Fruit fly (Drosophila melanogaster) whole organism, larva: ENCODE results near the gene CG32986.

Experiments
- noc ChIP-seq: fragments of 200-800 bp; sonication (Bioruptor generic); optimal IDR thresholded peaks from 3 replicates; lab custom pipeline; 2019; ENCODE audit warnings: missing biosample characterization, mild to moderate bottlenecking, missing genetic modification characterization, moderate library complexity

The CG32986 gene

DNA sequence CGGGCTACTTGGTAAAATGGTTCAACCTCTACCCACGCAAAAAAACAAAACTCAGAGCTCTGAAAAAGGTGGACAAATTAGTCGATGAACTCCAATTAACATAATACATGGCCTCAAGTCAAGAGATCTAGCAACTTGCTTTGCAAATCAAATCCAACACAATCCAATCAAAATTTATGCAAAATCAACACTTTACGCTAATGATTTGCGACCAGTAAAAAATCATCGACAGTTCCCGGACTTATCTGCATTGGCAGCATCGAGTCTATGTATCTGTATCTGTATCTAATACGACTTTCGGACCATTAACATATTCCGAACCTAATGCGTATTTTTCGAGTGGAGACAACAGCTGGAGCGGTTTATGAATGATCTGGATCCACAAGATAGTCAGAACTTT is 11.5 kb upstream of the CG32986 start:
- TF ChIP-seq noc (tag; lab: Kevin White, UChicago) = no peak

DNA sequence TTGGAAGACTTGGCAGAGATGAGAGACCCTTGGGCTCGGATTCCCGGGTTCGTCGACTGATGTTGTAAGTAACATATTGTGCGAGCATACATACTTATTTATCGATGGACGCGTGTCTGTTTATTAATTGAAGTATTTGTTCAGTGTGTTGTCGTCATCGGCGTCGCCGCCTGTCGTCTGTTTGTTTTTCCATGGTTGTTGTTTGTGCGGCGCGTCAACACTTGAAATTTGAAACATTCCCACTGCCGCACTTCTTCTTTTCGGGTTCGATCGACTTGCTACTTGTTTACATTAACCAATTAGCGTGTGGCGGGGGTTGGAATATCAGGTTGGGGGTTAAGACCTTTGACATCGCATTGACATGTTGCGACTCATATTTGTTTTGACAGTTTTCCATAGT is 10.3 kb upstream of the CG32986 start:
- TF ChIP-seq noc (tag; lab: Kevin White, UChicago) = no peak

DNA sequence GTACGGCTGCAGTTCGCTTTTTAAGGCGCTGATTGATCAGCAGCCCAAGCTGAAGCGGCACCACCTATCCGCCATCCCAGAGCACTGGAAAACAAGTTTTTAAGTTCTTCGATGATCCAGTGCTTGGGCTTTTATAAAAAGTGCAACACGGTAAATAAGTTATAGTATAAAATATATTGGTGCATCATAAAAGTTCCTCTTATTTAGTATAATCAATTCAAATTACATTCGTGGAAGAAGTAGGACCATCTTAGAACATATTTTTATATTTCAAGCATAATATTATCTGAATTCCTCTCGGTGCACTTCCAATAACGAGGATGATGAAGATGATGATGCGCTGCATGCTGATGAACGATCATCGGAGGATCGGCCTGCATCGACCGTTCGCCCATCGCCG is 7.1 kb upstream of the CG32986 start:
- no peak for TF ChIP-seq noc (tag; lab: Kevin White, UChicago)

DNA sequence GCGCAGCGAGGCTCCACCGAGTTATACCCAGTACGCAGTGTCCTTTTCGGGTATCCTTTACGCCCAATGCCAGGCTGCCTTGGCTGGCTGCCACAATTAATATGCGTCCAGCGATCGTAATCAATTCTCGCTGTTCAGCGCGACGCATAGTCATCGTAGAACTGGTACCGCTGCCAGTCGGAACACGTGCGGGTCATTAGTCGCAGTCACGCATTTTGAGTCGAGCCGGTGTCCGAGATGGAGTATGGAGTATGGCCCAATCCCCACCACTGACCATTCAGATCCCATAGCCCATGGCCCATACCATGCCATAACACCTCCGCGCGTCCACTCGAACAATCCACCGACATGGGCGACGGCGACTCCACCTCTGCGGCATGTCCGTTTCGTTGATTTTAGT is 4.8 kb upstream of the CG32986 start:
- TF ChIP-seq noc (tag; lab: Kevin White, UChicago) = no peak

DNA sequence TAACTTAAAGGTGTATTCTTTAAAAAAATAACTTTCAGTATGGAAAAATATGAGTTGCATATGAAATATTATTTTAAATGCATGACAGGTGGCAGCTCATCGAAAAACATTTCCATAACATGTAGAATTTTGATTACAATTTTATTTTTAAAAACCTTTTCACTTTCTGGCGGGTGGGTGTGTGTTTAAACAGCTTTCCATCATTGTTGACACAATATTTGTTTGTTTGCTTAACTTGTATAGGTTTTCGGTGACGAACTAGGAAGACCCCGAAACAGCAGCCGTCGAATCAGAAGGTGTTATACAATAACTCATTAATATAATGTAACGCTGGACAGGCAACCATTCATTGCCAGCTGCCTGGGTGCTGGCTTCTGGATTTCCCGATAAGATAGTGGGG is 2.7 kb upstream of the CG32986 start:
- no peak for TF ChIP-seq noc (tag; lab: Kevin White, UChicago)

DNA sequence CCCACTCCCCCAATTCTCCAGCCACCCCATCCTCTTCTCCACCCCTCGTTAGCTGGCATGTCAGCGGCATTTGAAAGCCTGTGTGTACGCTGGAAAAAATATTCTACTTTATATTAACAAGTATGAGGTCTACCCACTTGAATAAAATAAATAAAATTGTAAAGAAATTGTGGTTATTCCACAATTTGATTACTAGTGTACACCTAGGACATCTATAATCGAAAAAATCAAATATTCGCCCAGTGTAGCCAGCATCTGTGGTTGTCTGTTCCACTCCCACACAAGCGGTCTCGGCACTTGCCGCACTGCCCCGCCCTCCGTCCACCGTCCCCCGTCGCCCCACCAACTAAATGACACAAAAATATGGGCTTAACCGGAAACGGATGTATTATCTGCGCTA is 1.8 kb upstream of the CG32986 start:
- TF ChIP-seq noc (tag; lab: Kevin White, UChicago) = no peak

DNA sequence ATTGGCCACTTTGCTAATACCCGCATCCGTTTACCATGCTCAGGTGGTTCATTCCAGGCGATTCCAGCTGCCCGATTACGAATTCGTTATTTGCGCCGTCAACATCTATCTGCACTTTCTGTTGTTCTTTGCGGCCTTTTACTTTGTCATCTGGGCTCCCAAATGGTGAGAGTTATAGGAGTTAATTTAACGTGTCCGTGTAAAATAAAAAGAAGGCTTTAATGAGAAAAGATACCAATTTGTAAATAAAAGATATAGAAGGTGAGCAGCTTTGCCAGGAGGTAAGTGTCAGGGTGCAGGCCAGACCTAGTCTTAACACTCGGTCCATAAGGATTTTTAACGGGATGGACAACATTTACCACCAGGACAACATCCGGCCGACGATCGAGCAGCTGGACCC is 935 bp downstream of the CG32986 start, which contains the start of gene CG32987:
TSS of gene CG32987 (plus strand) at position 301 of the 400 bp plus-strand sequence.
- TF ChIP-seq noc (tag; lab: Kevin White, UChicago) = no peak

DNA sequence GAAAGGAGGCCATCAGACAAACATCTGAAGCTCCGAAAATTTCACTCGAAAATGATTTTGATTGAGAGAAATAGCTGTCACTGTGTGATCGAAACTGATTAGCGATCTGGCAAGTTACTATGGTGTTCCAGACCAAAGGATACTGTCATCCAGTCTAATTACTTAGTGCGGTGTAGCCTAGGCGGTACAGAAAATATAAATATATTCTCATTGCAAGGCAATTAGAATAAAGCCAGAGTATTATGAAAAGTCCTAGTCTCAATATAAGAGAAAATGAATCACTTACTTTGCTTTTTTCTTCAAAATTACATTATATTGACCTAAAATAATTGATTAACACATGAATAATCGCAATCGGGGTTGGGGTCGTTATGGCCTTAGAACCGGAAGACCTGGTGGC is 2.0 kb downstream of the CG32986 start, which contains the start of gene CG32988:
TSS of gene CG32988 (plus strand) at position 301 of the 400 bp plus-strand sequence.
- TF ChIP-seq noc (tag; lab: Kevin White, UChicago) = no peak

DNA sequence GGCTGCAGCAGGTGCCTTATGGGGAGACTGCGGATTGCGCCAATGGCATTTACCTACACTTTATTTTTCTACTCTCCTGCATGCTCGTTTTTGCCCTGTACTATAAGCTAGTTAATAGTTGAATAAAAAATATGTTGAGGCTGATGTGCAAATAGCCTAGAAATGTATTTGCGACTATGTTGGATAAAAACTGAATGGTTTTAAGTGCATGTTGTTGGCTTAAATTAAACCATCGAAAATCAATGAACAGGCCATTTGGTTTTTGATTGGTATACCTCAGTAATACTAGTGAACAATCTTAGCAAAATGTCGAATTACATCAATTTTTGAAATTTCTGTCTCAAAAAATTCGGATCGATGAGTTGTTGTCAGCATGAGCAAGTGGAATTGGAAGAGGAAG is 3.0 kb downstream of the CG32986 start, which contains the start of gene CG32983:
TSS of gene CG32983 (plus strand) at position 301 of the 400 bp plus-strand sequence.
- TF ChIP-seq noc (tag; lab: Kevin White, UChicago) = no peak

DNA sequence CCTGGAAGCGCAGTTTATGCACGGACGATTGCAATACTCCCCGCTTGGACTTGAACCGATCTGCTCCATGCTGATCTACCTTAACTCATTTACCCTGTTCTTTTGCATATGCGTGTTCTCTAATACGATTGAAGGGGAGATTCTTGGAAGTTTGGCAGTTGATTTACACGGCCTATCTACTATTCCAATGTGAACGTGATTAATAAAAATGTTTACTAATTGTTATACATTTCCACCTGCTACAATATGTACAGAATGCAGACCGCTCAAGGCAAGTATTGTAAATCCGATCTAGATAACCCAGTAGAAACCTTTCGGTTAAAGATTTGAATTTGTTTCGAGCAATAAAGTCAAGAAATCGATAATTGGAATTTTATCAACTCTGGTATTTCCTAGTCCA is 3.9 kb downstream of the CG32986 start, which contains the start of gene CG9483:
TSS of gene CG9483 (plus strand) at position 301 of the 400 bp plus-strand sequence.
- TF ChIP-seq noc (tag; lab: Kevin White, UChicago) = no peak

DNA sequence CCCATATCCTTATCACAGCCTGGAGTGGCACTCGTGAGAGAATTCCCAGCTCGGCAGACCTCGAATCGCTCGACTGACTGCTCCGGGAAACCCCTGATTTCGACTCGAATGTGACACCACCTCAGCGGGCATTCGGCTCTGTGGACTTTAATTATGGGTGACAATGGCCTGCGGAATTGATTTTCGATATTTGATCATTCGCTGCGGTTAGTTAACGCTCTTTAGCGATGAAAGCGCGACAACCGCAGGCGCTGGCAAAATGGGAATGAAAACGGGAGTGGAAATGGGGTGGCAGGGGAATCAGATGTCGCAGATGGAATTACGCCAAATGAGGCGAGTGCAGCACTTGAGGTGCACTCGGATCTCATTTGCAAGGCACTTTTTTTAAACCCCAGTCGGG is 9.1 kb downstream of the CG32986 start:
- no peak for TF ChIP-seq noc (tag; lab: Kevin White, UChicago)

DNA sequence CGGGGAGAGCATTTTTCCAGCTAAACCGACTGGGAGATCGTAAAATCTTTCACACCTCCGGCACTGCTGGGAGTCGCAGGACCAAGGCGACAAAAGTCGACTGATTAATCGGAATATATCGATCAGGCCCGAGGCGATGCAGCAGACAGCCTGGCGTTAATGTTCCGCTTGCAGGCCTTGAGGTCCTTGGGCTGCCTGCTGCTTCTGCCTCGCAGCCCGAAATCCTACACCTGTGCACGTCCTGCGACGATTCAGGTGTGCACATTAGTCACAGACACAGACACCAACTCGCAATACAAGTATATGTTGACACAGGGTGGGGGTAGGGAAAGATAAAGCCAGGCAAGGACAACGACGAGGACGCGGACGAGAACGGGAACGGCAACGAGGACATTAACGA is 13.3 kb downstream of the CG32986 start:
- no peak for TF ChIP-seq noc (tag; lab: Kevin White, UChicago)

DNA sequence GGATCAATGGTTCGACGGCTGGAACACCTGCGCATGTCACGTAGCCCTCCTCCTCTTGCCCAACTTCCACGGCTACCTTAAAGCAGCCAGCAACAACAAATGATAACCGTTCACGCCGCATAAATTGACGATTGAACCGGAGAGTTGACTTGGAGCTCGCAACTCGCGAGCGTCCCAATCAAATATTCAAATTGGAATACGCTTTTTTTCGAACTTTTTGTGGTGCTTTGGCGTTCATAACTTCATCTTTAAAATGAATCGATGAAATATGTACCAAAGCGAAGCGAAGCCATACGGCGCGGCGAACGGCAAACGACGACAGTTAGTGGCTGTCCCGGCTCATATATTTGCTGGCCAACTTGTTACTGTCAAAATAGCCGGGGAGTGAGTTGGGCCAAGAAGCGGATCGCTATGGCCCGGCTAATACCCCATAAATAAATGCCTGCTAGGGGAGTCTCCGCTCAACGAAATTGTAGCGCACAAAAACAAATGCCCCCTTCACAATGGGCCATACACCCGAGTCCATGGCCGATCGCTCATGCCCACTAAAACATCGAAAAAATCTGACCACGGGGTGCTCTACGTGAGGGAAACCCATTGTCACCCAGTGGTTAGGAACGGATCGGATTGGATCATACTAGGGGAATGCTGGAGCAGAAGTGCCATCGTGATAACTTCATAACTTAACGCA is 16.8 kb downstream of the CG32986 start:
- TF ChIP-seq noc (tag; lab: Kevin White, UChicago) = peak; percentile 55

DNA sequence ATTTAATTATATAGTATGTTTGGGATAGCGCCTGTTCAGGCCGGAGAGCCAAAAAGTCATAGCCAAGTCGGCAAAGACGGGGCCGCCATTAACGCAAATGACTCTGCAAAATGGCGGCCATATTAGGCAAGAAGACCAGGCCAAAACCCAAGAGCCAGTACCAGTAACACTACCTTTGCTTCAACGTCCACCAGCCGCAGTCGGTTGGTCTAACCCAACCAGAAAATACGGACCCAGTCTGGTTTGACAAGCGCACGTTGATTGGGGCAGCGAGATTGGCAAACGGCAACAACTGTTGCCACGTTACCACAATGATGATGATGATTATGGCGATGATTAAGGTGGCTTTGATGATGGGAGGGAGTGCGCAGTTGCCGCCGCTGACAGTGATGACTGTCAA is 18.5 kb downstream of the CG32986 start:
- TF ChIP-seq noc (tag; lab: Kevin White, UChicago) = no peak

DNA sequence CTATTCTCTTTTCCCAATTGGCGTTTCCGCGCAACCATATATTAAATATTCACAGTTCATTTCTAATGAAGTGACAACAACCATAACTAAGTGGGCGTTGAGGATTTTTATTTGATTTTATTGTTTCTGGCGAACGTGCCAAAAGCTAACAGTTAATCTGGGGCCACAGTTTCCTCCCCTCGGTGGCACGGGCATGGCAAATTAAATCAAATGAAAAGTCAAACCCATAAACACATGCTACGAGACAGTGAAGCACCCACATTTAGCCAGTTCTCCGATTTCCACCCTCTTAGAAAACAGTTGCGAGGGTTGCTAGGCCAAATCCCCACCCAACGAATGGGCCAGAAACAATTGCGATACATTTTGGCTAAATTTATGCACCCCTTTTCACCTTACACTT is 21.5 kb downstream of the CG32986 start:
- no peak for TF ChIP-seq noc (tag; lab: Kevin White, UChicago)

DNA sequence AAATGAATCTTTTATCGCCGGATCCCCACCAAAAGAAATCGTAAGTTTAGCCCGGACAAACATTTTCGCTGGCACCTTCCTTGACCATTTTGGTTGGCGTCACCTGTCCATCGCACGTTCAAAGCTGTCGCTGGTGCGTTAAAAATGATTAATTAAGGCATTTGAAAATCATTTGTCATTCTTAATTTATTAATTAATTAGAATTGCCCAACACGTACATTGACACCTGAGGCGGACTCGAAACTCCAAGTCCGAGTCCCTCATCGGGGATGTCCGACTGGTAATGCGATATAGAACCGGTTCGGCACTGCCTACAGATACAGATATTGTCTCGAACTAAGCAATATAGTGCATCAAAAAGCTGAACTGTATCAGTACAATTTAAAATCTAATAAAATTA is 25.6 kb downstream of the CG32986 start:
- no peak for TF ChIP-seq noc (tag; lab: Kevin White, UChicago)

DNA sequence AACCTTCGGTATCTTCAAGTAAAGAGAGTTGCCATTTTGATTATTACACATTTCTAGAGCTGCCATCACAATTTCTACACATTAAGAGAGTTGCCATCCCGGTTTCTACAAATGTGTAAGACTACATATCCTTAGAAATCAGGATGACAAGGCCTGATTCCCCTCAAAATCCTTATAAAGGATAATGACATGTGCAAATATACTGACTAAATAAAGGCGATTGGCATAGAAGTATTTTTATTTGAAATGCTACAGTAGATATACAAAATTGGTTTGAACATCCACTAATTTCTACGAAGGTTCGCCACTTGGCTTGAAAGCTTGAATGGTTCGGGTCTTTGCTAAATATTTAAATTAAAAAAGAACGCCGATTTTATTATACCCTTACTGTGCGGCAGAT is 26.1 kb downstream of the CG32986 start:
- TF ChIP-seq noc (tag; lab: Kevin White, UChicago) = no peak
